Fruit fly (Drosophila melanogaster) whole organism, embryonic: ENCODE results near the gene Lcp65Ad.

Experiments used
- Bteb2 ChIP-seq: fragments of 200-800 bp; sonication (Bioruptor generic); optimal IDR thresholded peaks from 2 replicates; lab custom pipeline; 2016; ENCODE audit warnings: missing biosample characterization, missing genetic modification characterization
- CG10654 ChIP-seq: fragments of 200-800 bp; sonication (Bioruptor generic); optimal IDR thresholded peaks from 2 replicates; lab custom pipeline; 2016; ENCODE audit warnings: missing biosample characterization, missing genetic modification characterization
- CG10959 ChIP-seq: fragments of 200-800 bp; sonication (Bioruptor generic); IDR thresholded peaks from 2 replicates; pipeline ENCODE4 v1.3.6; 2022; ENCODE audit warnings: missing biosample characterization, missing genetic modification characterization
- CG12769 ChIP-seq: fragments of 200-800 bp; sonication (Bioruptor generic); optimal IDR thresholded peaks from 2 replicates; lab custom pipeline; 2019; ENCODE audit warnings: missing biosample characterization, mild to moderate bottlenecking, missing genetic modification characterization, moderate library complexity
- CG13287 ChIP-seq: fragments of 200-800 bp; sonication (Bioruptor generic); IDR thresholded peaks from 2 replicates; pipeline ENCODE4 v1.3.6; 2022; ENCODE audit warnings: missing biosample characterization, missing genetic modification characterization; ENCODE audit not compliant: partially characterized antibody
- CG13624 ChIP-seq: fragments of 200-800 bp; sonication (Bioruptor generic); optimal IDR thresholded peaks from 2 replicates; lab custom pipeline; 2016; ENCODE audit warnings: missing biosample characterization, missing genetic modification characterization
- CG14710 ChIP-seq: fragments of 200-800 bp; sonication (Bioruptor generic); optimal IDR thresholded peaks from 3 replicates; lab custom pipeline; 2019; ENCODE audit warnings: missing biosample characterization, mild to moderate bottlenecking, missing genetic modification characterization, moderate library complexity
- CG1602 ChIP-seq: fragments of 200-800 bp; sonication (Bioruptor generic); optimal IDR thresholded peaks from 3 replicates; lab custom pipeline; 2016; ENCODE audit warnings: missing biosample characterization, missing genetic modification characterization
- CG17385 ChIP-seq: fragments of 200-800 bp; sonication (Bioruptor generic); optimal IDR thresholded peaks from 3 replicates; lab custom pipeline; 2018; ENCODE audit warnings: missing biosample characterization, mild to moderate bottlenecking, missing genetic modification characterization
- CG17802 ChIP-seq: fragments of 200-800 bp; sonication (Bioruptor generic); optimal IDR thresholded peaks from 2 replicates; lab custom pipeline; 2018; ENCODE audit warnings: missing biosample characterization, mild to moderate bottlenecking, missing genetic modification characterization, moderate library complexity
- CG1792 ChIP-seq: fragments of 200-800 bp; sonication (Bioruptor generic); optimal IDR thresholded peaks from 2 replicates; lab custom pipeline; 2016; ENCODE audit warnings: missing biosample characterization, missing genetic modification characterization
- CG1832 ChIP-seq: fragments of 200-800 bp; sonication (Bioruptor generic); optimal IDR thresholded peaks from 2 replicates; lab custom pipeline; 2017; ENCODE audit warnings: missing biosample characterization, mild to moderate bottlenecking, missing genetic modification characterization, inconsistent platforms
- CG18599 ChIP-seq: fragments of 200-800 bp; sonication (Bioruptor generic); optimal IDR thresholded peaks from 3 replicates; lab custom pipeline; 2017; ENCODE audit warnings: missing biosample characterization, missing genetic modification characterization, mild to moderate bottlenecking, moderate library complexity, missing genetic modification reagents
- CG2199 ChIP-seq: fragments of 200-800 bp; sonication (Bioruptor generic); IDR thresholded peaks from 3 replicates; pipeline ENCODE4 v1.3.6; 2022; ENCODE audit warnings: missing biosample characterization, missing genetic modification characterization
- CG2889 ChIP-seq: fragments of 200-800 bp; sonication (Bioruptor generic); IDR thresholded peaks from 3 replicates; pipeline ENCODE4 v1.3.6; 2022; ENCODE audit warnings: missing biosample characterization, missing genetic modification characterization
- CG3847 ChIP-seq: fragments of 200-800 bp; sonication (Bioruptor generic); IDR thresholded peaks from 2 replicates; pipeline ENCODE4 v1.3.6; 2022; ENCODE audit warnings: missing biosample characterization, missing genetic modification characterization
- CG4328 ChIP-seq: fragments of 200-800 bp; sonication (Bioruptor generic); optimal IDR thresholded peaks from 3 replicates; lab custom pipeline; 2017; ENCODE audit warnings: missing biosample characterization, missing genetic modification reagents, missing genetic modification characterization
- CG9437 ChIP-seq: fragments of 200-800 bp; sonication (Bioruptor generic); optimal IDR thresholded peaks from 2 replicates; lab custom pipeline; 2018; ENCODE audit warnings: missing biosample characterization, mild to moderate bottlenecking, missing genetic modification characterization
- CG9727 ChIP-seq: fragments of 200-800 bp; sonication (Bioruptor generic); optimal IDR thresholded peaks from 3 replicates; lab custom pipeline; 2017; ENCODE audit warnings: missing biosample characterization, mild to moderate bottlenecking, missing genetic modification characterization
- Dref ChIP-seq: fragments of 200-800 bp; sonication (Bioruptor generic); IDR thresholded peaks from 2 replicates; pipeline ENCODE4 v1.3.6; 2022; ENCODE audit warnings: missing biosample characterization, missing genetic modification characterization
- Eip74EF ChIP-seq, 2 experiments: fragments of 200-800 bp in 1 of 2; fragments of >200 bp in 1 of 2; sonication (Bioruptor generic) in 1 of 2; optimal IDR thresholded peaks; 2 replicates each; lab custom pipeline; 2017 to 2019; ENCODE audit warnings: missing biosample characterization in 2 of 2, missing genetic modification characterization in 2 of 2, mild to moderate bottlenecking in 1 of 2, moderate library complexity in 1 of 2
- Fer3 ChIP-seq: fragments of 200-800 bp; sonication (Bioruptor generic); optimal IDR thresholded peaks from 2 replicates; lab custom pipeline; 2018; ENCODE audit warnings: missing biosample characterization, mild to moderate bottlenecking, missing genetic modification characterization, moderate library complexity
- Gsc ChIP-seq: fragments of 200-800 bp; sonication (Bioruptor generic); IDR thresholded peaks from 2 replicates; pipeline ENCODE4 v1.3.6; 2022; ENCODE audit warnings: missing biosample characterization, missing genetic modification characterization
- HmgZ ChIP-seq: fragments of 200-800 bp; sonication (Bioruptor generic); optimal IDR thresholded peaks from 2 replicates; lab custom pipeline; 2018; ENCODE audit warnings: missing biosample characterization, mild to moderate bottlenecking, missing genetic modification characterization
- Lhr ChIP-seq: fragments of 200-800 bp; sonication (Bioruptor generic); optimal IDR thresholded peaks from 3 replicates; lab custom pipeline; 2017; ENCODE audit warnings: mild to moderate bottlenecking, missing biosample characterization, missing genetic modification reagents, missing genetic modification characterization
- Max ChIP-seq: fragments of 200-800 bp; sonication (Bioruptor generic); optimal IDR thresholded peaks from 2 replicates; lab custom pipeline; 2016; ENCODE audit warnings: missing biosample characterization, mild to moderate bottlenecking, missing genetic modification characterization
- Oaz ChIP-seq: fragments of 200-800 bp; sonication (Bioruptor generic); IDR thresholded peaks from 2 replicates; pipeline ENCODE4 v1.3.6; 2022; ENCODE audit warnings: missing biosample characterization, missing genetic modification characterization
- Scr ChIP-seq: fragments of 200-800 bp; sonication (Bioruptor generic); IDR thresholded peaks from 2 replicates; pipeline ENCODE4 v1.3.6; 2022; ENCODE audit warnings: missing biosample characterization, missing genetic modification characterization; ENCODE audit not compliant: partially characterized antibody
- ap ChIP-seq: fragments of 200-800 bp; sonication (Bioruptor generic); IDR thresholded peaks from 2 replicates; pipeline ENCODE4 v1.3.6; 2022; ENCODE audit warnings: missing biosample characterization, missing genetic modification characterization
- ara ChIP-seq: fragments of 200-800 bp; sonication (Bioruptor generic); IDR thresholded peaks from 2 replicates; pipeline ENCODE4 v1.3.6; 2022; ENCODE audit warnings: missing biosample characterization, missing genetic modification characterization
- ash1 ChIP-seq: fragments of 200-800 bp; sonication (Bioruptor generic); optimal IDR thresholded peaks from 2 replicates; lab custom pipeline; 2018; ENCODE audit warnings: missing biosample characterization, mild to moderate bottlenecking, missing genetic modification characterization
- bbx ChIP-seq: fragments of 200-800 bp; sonication (Bioruptor generic); IDR thresholded peaks from 2 replicates; pipeline ENCODE4 v1.3.6; 2022; ENCODE audit warnings: missing biosample characterization, missing genetic modification characterization; ENCODE audit not compliant: partially characterized antibody
- bowl ChIP-seq: fragments of 200-800 bp; sonication (Bioruptor generic); IDR thresholded peaks from 2 replicates; pipeline ENCODE4 v1.3.6; 2022; ENCODE audit warnings: missing biosample characterization, missing genetic modification characterization
- esg ChIP-seq: fragments of 200-800 bp; sonication (Bioruptor generic); conservative IDR thresholded peaks from 2 replicates; pipeline ENCODE4 v1.3.6; 2022; ENCODE audit warnings: missing biosample characterization, missing genetic modification characterization
- fd3F ChIP-seq: fragments of 200-800 bp; sonication (Bioruptor generic); optimal IDR thresholded peaks from 2 replicates; lab custom pipeline; 2018; ENCODE audit warnings: missing biosample characterization, mild to moderate bottlenecking, missing genetic modification characterization, moderate library complexity
- grau ChIP-seq: fragments of 200-800 bp; optimal IDR thresholded peaks from 3 replicates; lab custom pipeline; 2019; ENCODE audit warnings: missing biosample characterization, mild to moderate bottlenecking, missing genetic modification characterization, moderate library complexity
- hb ChIP-seq: fragments of 200-800 bp; sonication (Bioruptor generic); IDR thresholded peaks from 3 replicates; pipeline ENCODE4 v1.3.6; 2022; ENCODE audit warnings: missing biosample characterization, missing genetic modification characterization; ENCODE audit not compliant: partially characterized antibody
- hkb ChIP-seq, 2 experiments: fragments of 200-800 bp in 1 of 2; fragments of >200 bp in 1 of 2; sonication (Bioruptor generic) in 1 of 2; IDR thresholded peaks in 1 of 2; optimal IDR thresholded peaks in 1 of 2; 2 replicates each; pipeline versions ENCODE4 v1.3.6 to Lab custom; 2017 to 2022; ENCODE audit warnings: missing biosample characterization in 1 of 2, missing genetic modification characterization in 1 of 2
- jigr1 ChIP-seq: fragments of 200-800 bp; sonication (Bioruptor generic); IDR thresholded peaks from 3 replicates; pipeline ENCODE4 v1.3.6; 2022; ENCODE audit warnings: missing biosample characterization, missing genetic modification characterization
- jumu ChIP-seq: fragments of 200-800 bp; sonication (Bioruptor generic); optimal IDR thresholded peaks from 3 replicates; lab custom pipeline; 2016; ENCODE audit warnings: missing biosample characterization, missing genetic modification characterization
- knrl ChIP-seq: fragments of 200-800 bp; sonication (Bioruptor generic); IDR thresholded peaks from 3 replicates; pipeline ENCODE4 v1.3.6; 2022; ENCODE audit warnings: missing biosample characterization, missing genetic modification characterization; ENCODE audit not compliant: partially characterized antibody
- mirr ChIP-seq: fragments of 200-800 bp; sonication (Bioruptor generic); optimal IDR thresholded peaks from 3 replicates; lab custom pipeline; 2018; ENCODE audit warnings: missing biosample characterization, mild to moderate bottlenecking, missing genetic modification characterization
- nerfin-1 ChIP-seq: fragments of 200-800 bp; sonication (Bioruptor generic); optimal IDR thresholded peaks from 3 replicates; lab custom pipeline; 2019; ENCODE audit warnings: missing biosample characterization, mild to moderate bottlenecking, missing genetic modification characterization, moderate library complexity
- nmo ChIP-seq: fragments of 200-800 bp; sonication (Bioruptor generic); optimal IDR thresholded peaks from 2 replicates; lab custom pipeline; 2018; ENCODE audit warnings: missing biosample characterization, mild to moderate bottlenecking, missing genetic modification characterization, moderate library complexity
- phol ChIP-seq: fragments of 200-800 bp; sonication (Bioruptor generic); optimal IDR thresholded peaks from 3 replicates; lab custom pipeline; 2018; ENCODE audit warnings: missing biosample characterization, mild to moderate bottlenecking, missing genetic modification characterization, moderate library complexity
- seq ChIP-seq: fragments of 200-800 bp; sonication (Bioruptor generic); IDR thresholded peaks from 2 replicates; pipeline ENCODE4 v1.3.6; 2022; ENCODE audit warnings: missing biosample characterization, missing genetic modification characterization
- tna ChIP-seq: fragments of 200-800 bp; sonication (Bioruptor generic); IDR thresholded peaks from 2 replicates; pipeline ENCODE4 v1.3.6; 2022; ENCODE audit warnings: missing biosample characterization, missing genetic modification characterization; ENCODE audit not compliant: partially characterized antibody
- vnd ChIP-seq: fragments of 200-800 bp; sonication (Bioruptor generic); IDR thresholded peaks from 3 replicates; pipeline ENCODE4 v1.3.6; 2022; ENCODE audit warnings: missing biosample characterization, missing genetic modification characterization; ENCODE audit not compliant: partially characterized antibody
- zen ChIP-seq: fragments of 200-800 bp; sonication (Bioruptor generic); optimal IDR thresholded peaks from 3 replicates; lab custom pipeline; 2018; ENCODE audit warnings: missing biosample characterization, mild to moderate bottlenecking, missing genetic modification characterization, moderate library complexity

Gene Lcp65Ad

DNA sequence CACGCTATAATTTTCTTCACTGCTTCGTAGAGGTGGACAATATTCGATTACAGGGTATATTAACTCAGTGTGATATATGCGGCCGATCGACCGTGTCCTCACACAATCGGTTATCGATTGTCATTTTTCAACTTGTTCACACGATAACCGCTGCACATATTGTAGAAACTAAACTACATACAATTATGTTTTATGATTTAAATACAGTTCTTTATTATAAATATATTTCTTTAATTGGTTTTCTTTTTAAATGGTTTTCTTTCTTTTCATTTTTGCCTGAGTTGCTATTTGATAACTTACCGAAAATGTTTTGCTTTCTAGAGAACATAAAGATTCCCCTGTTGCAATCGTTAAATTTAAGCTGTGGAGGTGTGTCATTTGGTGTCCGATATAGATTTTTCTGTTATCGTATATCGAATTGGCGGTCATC, 30.6 kb downstream of the Lcp65Ad start, which contains the start of the genes fmt and CG7376 (continued):
- TF ChIP-seq Lhr (GFP tag; lab: Kevin White, UChicago) (peak; percentile 29), knrl (GFP tag; lab: Robert Waterston, UW) (peak; percentile 76), CG13624 (no peak), grau (tag; lab: Kevin White, UChicago) (no peak), CG14710 (tag; lab: Kevin White, UChicago) (peak; percentile 83), seq (GFP tag; lab: Robert Waterston, UW) (no peak), Eip74EF (GFP tag; optimal IDR thresholded peaks at IDR 0.05; lab: Kevin White, UChicago) (no peak), HmgZ (tag; lab: Kevin White, UChicago) (peak; percentile 23), CG13287 (GFP tag; lab: Robert Waterston, UW) (peak; percentile 70), CG2889 (GFP tag; lab: Robert Waterston, UW) (no peak), CG10959 (GFP tag; lab: Robert Waterston, UW) (no peak), nerfin-1 (tag; lab: Kevin White, UChicago) (peak; percentile 28), phol (tag; lab: Kevin White, UChicago) (peak; percentile 68), jumu (GFP tag; lab: Kevin White, UChicago) (no peak), tna (GFP tag; lab: Robert Waterston, UW) (peak; percentile 84), CG1792 (GFP tag; lab: Kevin White, UChicago) (no peak), CG17385 (GFP tag; lab: Kevin White, UChicago) (no peak), jigr1 (GFP tag; lab: Robert Waterston, UW) (no peak), CG18599 (no peak), CG1602 (GFP tag; lab: Kevin White, UChicago) (peak; percentile 10), mirr (GFP tag; lab: Kevin White, UChicago) (no peak), vnd (GFP tag; lab: Robert Waterston, UW) (peak; percentile 84), Gsc (no peak), CG1832 (GFP tag; lab: Kevin White, UChicago) (no peak), CG17802 (tag; lab: Kevin White, UChicago) (peak; percentile 56), CG10654 (GFP tag; lab: Kevin White, UChicago) (peak; percentile 27), Oaz (GFP tag; lab: Robert Waterston, UW) (no peak), bbx (peak; percentile 71), bowl (GFP tag; lab: Robert Waterston, UW) (no peak), ap (no peak), hb (peak; percentile 86), ash1 (no peak), CG4328 (peak; percentile 11), CG12769 (tag; lab: Kevin White, UChicago) (no peak), nmo (GFP tag; lab: Kevin White, UChicago) (peak; percentile 80), hkb (optimal IDR thresholded peaks at IDR 0.05; lab: Kevin White, UChicago) (peak; percentile 37), hkb (GFP tag; IDR thresholded peaks at IDR 0.05; lab: Robert Waterston, UW) (no peak), CG3847 (peak; percentile 51), CG2199 (GFP tag; lab: Robert Waterston, UW) (no peak), CG9727 (no peak), Dref (peak; percentile 88), Fer3 (tag; lab: Kevin White, UChicago) (no peak), ara (GFP tag; lab: Robert Waterston, UW) (no peak), Scr (GFP tag; lab: Robert Waterston, UW) (peak; percentile 80), CG9437 (GFP tag; lab: Kevin White, UChicago) (peak; percentile 4), zen (tag; lab: Kevin White, UChicago) (peak; percentile 59), Bteb2 (no peak), esg (no peak; the same call in 1 of the 2 replicates), fd3F (GFP tag; lab: Kevin White, UChicago) (peak; percentile 37), Max (GFP tag; lab: Kevin White, UChicago) (peak; percentile 63)
